Worm (Caenorhabditis elegans) whole organism, late embryonic: ENCODE measurements around the gene K10H10.7.

Source experiments
- C38D4.7 ChIP-seq: fragments of 200-800 bp; sonication (Bioruptor generic); optimal IDR thresholded peaks from 2 replicates; lab custom pipeline; 2018; ENCODE audit warnings: mild to moderate bottlenecking, missing genetic modification characterization, moderate library complexity, missing compliant biosample characterization
- F13H6.1 ChIP-seq: sonication (generic microtip); optimal IDR thresholded peaks from 2 replicates; lab custom pipeline; 2016; ENCODE audit warnings: missing genetic modification characterization, missing compliant biosample characterization
- K02D7.2 ChIP-seq: sonication (generic microtip); optimal IDR thresholded peaks from 2 replicates; lab custom pipeline; 2017; ENCODE audit warnings: mild to moderate bottlenecking, missing genetic modification characterization, missing compliant biosample characterization
- T23F11.4 ChIP-seq: fragments of 200-800 bp; sonication (Bioruptor generic); optimal IDR thresholded peaks from 2 replicates; lab custom pipeline; 2018; ENCODE audit warnings: mild to moderate bottlenecking, missing genetic modification characterization, missing compliant biosample characterization
- ahr-1 ChIP-seq: sonication (generic microtip); optimal IDR thresholded peaks from 2 replicates; lab custom pipeline; 2016; ENCODE audit warnings: missing genetic modification characterization, missing compliant biosample characterization
- ama-1 ChIP-seq: fragments of 150-350 bp; optimal IDR thresholded peaks from 2 replicates; lab custom pipeline; 2014
- ceh-14 ChIP-seq: sonication (generic microtip); optimal IDR thresholded peaks from 2 replicates; lab custom pipeline; 2016; ENCODE audit warnings: missing genotype, missing genetic modification characterization, missing compliant biosample characterization
- ceh-18 ChIP-seq: sonication (generic microtip); optimal IDR thresholded peaks from 2 replicates; lab custom pipeline; 2016; ENCODE audit warnings: missing genetic modification characterization, missing compliant biosample characterization
- ceh-22 ChIP-seq: sonication (generic microtip); optimal IDR thresholded peaks from 2 replicates; lab custom pipeline; 2017; ENCODE audit warnings: missing biosample characterization, missing genetic modification characterization
- ceh-30 ChIP-seq: fragments of 150-350 bp; optimal IDR thresholded peaks from 2 replicates; lab custom pipeline; 2014; ENCODE audit warnings: missing biosample characterization, missing genetic modification characterization
- ceh-31 ChIP-seq: sonication (generic microtip); optimal IDR thresholded peaks from 2 replicates; lab custom pipeline; 2016; ENCODE audit warnings: missing genetic modification characterization, missing compliant biosample characterization
- ceh-45 ChIP-seq: fragments of 200-800 bp; sonication (Bioruptor generic); IDR thresholded peaks from 2 replicates; pipeline ENCODE4 v1.3.6; 2022; ENCODE audit warnings: missing genetic modification reagents, missing genetic modification characterization, missing compliant biosample characterization
- ceh-6 ChIP-seq: fragments of 200-800 bp; sonication (Bioruptor generic); optimal IDR thresholded peaks from 2 replicates; lab custom pipeline; 2018; ENCODE audit warnings: mild to moderate bottlenecking, missing genetic modification characterization, missing compliant biosample characterization
- ceh-9 ChIP-seq: sonication (generic microtip); optimal IDR thresholded peaks from 2 replicates; lab custom pipeline; 2016; ENCODE audit warnings: mild to moderate bottlenecking, missing genetic modification characterization, inconsistent platforms, missing compliant biosample characterization
- che-1 ChIP-seq: sonication (generic microtip); optimal IDR thresholded peaks from 2 replicates; lab custom pipeline; 2016; ENCODE audit warnings: mild to moderate bottlenecking, missing genetic modification characterization, missing compliant biosample characterization
- dmd-4 ChIP-seq: sonication (generic microtip); optimal IDR thresholded peaks from 2 replicates; lab custom pipeline; 2016; ENCODE audit warnings: borderline replicate concordance, missing genetic modification characterization, missing compliant biosample characterization
- dve-1 ChIP-seq: sonication (generic microtip); optimal IDR thresholded peaks from 2 replicates; lab custom pipeline; 2017; ENCODE audit warnings: antibody characterized with exemption, mild to moderate bottlenecking, missing genetic modification characterization, missing compliant biosample characterization
- elt-2 ChIP-seq: sonication (generic microtip); optimal IDR thresholded peaks from 2 replicates; lab custom pipeline; 2016; ENCODE audit warnings: missing genetic modification reagents, missing genetic modification characterization, missing compliant biosample characterization
- ets-4 ChIP-seq: sonication (generic microtip); optimal IDR thresholded peaks from 2 replicates; lab custom pipeline; 2016; ENCODE audit warnings: missing genetic modification characterization, missing compliant biosample characterization
- eyg-1 ChIP-seq: sonication (generic microtip); optimal IDR thresholded peaks from 2 replicates; lab custom pipeline; 2016; ENCODE audit warnings: missing genotype, missing genetic modification characterization, missing compliant biosample characterization
- fkh-6 ChIP-seq: sonication (generic microtip); optimal IDR thresholded peaks from 2 replicates; lab custom pipeline; 2016; ENCODE audit warnings: missing genetic modification characterization, missing compliant biosample characterization
- hlh-13 ChIP-seq: fragments of 200-800 bp; sonication (Bioruptor generic); optimal IDR thresholded peaks from 2 replicates; lab custom pipeline; 2018; ENCODE audit warnings: mild to moderate bottlenecking, missing genetic modification characterization, missing compliant biosample characterization
- hlh-30 ChIP-seq: sonication (generic microtip); optimal IDR thresholded peaks from 2 replicates; lab custom pipeline; 2017; ENCODE audit warnings: antibody characterized with exemption, missing genetic modification characterization, missing compliant biosample characterization; ENCODE audit not compliant: insufficient read depth
- hlh-6 ChIP-seq: sonication (generic microtip); optimal IDR thresholded peaks from 2 replicates; lab custom pipeline; 2016; ENCODE audit warnings: missing genotype, missing genetic modification characterization, missing compliant biosample characterization
- lin-11 ChIP-seq: fragments of 200-800 bp; sonication (Bioruptor generic); optimal IDR thresholded peaks from 2 replicates; lab custom pipeline; 2018; ENCODE audit warnings: mild to moderate bottlenecking, missing genetic modification characterization, missing compliant biosample characterization
- madf-2 ChIP-seq: sonication (generic microtip); optimal IDR thresholded peaks from 2 replicates; lab custom pipeline; 2017; ENCODE audit warnings: missing genetic modification characterization, missing compliant biosample characterization
- mec-3 ChIP-seq: sonication (generic microtip); optimal IDR thresholded peaks from 2 replicates; lab custom pipeline; 2016; ENCODE audit warnings: borderline replicate concordance, missing genetic modification characterization, missing compliant biosample characterization
- pag-3 ChIP-seq: sonication (generic microtip); optimal IDR thresholded peaks from 2 replicates; lab custom pipeline; 2016; ENCODE audit warnings: missing compliant biosample characterization, missing genetic modification characterization, borderline replicate concordance
- pha-2 ChIP-seq: sonication (generic microtip); optimal IDR thresholded peaks from 2 replicates; lab custom pipeline; 2017; ENCODE audit warnings: mild to moderate bottlenecking, missing genetic modification characterization, missing compliant biosample characterization
- pha-4 ChIP-seq: fragments of 150-350 bp; optimal IDR thresholded peaks from 2 replicates; lab custom pipeline; 2018; ENCODE audit warnings: missing biosample characterization, missing genetic modification reagents, missing genetic modification characterization
- pqm-1 ChIP-seq: sonication (generic microtip); optimal IDR thresholded peaks from 2 replicates; lab custom pipeline; 2016; ENCODE audit warnings: missing genetic modification characterization, missing compliant biosample characterization
- pros-1 ChIP-seq: fragments of 150-350 bp; optimal IDR thresholded peaks from 2 replicates; lab custom pipeline; 2014; ENCODE audit warnings: missing biosample characterization, missing genetic modification reagents, missing genetic modification characterization
- ref-2 ChIP-seq: sonication (generic microtip); optimal IDR thresholded peaks from 2 replicates; lab custom pipeline; 2016; ENCODE audit warnings: missing genetic modification characterization, missing compliant biosample characterization
- unc-3 ChIP-seq, 2 experiments: fragments of 200-800 bp in 1 of 2; sonication (Bioruptor generic) in 1 of 2; sonication (generic microtip) in 1 of 2; conservative IDR thresholded peaks in 1 of 2; optimal IDR thresholded peaks in 1 of 2; 2 replicates each; pipeline versions ENCODE4 v1.3.6 to Lab custom; 2016 to 2022; ENCODE audit warnings: missing compliant biosample characterization in 2 of 2, missing genetic modification characterization in 2 of 2, missing genetic modification reagents in 1 of 2
- unc-42 ChIP-seq: sonication (generic microtip); optimal IDR thresholded peaks from 2 replicates; lab custom pipeline; 2016; ENCODE audit warnings: missing genotype, missing genetic modification characterization, missing compliant biosample characterization
- zip-5 ChIP-seq: sonication (generic microtip); optimal IDR thresholded peaks from 2 replicates; lab custom pipeline; 2016; ENCODE audit warnings: missing genetic modification characterization, missing compliant biosample characterization

Gene K10H10.7

DNA sequence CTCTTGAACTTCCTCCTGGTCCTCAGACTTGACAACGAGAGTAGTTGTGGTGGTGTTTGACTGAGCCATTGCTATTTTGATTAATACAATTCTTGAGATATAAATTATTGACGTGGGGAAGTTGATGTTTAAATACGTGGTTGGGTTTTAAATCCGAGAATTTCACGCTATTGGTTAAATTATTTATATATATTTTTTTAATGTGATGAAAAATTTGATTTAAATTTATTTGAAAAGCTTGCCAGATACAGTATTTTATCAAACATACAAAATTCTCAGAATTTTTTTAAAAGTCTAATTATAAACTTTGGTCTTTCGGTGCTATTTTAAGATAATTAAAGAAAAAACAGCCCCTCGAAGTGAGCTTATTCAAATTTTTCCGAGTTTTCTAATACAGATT is at the start of gene K10H10.7, which contains the start of gene K10H10.10:
TSS of gene K10H10.7 (minus strand) at position 101 of the 400 bp plus-strand sequence.
TSS of gene K10H10.10 (plus strand) at position 204 of the 400 bp plus-strand sequence.
- no peak for TF ChIP-seq dmd-4 (tag; lab: Kevin White, UChicago)
- TF ChIP-seq che-1, result no peak
- no peak for TF ChIP-seq hlh-6 (tag; lab: Kevin White, UChicago)
- TF ChIP-seq elt-2, result no peak
- no peak for TF ChIP-seq dve-1 (tag; lab: Kevin White, UChicago)
- TF ChIP-seq F13H6.1 (tag; lab: Kevin White, UChicago), result no peak
- no peak for TF ChIP-seq pha-4 (tag; lab: Kevin White, UChicago)
- TF ChIP-seq lin-11 (tag; lab: Kevin White, UChicago), result no peak
- no peak for TF ChIP-seq ceh-22 (tag; lab: Kevin White, UChicago)
- no peak for TF ChIP-seq ama-1
- no peak for TF ChIP-seq hlh-30 (tag; lab: Kevin White, UChicago)
- TF ChIP-seq hlh-13, result no peak
- no peak for TF ChIP-seq ref-2
- TF ChIP-seq ceh-6 (GFP tag; lab: Kevin White, UChicago), result no peak
- TF ChIP-seq pha-2 (tag; lab: Kevin White, UChicago), result no peak

ce11 chrII:14555019-14555418 is 47.6 kb upstream of the K10H10.7 start:
- no peak for TF ChIP-seq ceh-45 (GFP tag; lab: Robert Waterston, UW)
- TF ChIP-seq ceh-30 (tag; lab: Kevin White, UChicago), result no peak
- TF ChIP-seq ceh-31 (tag; lab: Kevin White, UChicago), result no peak
- TF ChIP-seq ceh-14 (tag; lab: Kevin White, UChicago), result no peak
- no peak for TF ChIP-seq pros-1
- TF ChIP-seq unc-3 (GFP tag; conservative IDR thresholded peaks at IDR 0.05; lab: Robert Waterston, UW), result no peak
- no peak for TF ChIP-seq unc-3 (tag; optimal IDR thresholded peaks at IDR 0.05; lab: Kevin White, UChicago)
- no peak for TF ChIP-seq fkh-6
- TF ChIP-seq, all 69 proteins: peak for 0

DNA sequence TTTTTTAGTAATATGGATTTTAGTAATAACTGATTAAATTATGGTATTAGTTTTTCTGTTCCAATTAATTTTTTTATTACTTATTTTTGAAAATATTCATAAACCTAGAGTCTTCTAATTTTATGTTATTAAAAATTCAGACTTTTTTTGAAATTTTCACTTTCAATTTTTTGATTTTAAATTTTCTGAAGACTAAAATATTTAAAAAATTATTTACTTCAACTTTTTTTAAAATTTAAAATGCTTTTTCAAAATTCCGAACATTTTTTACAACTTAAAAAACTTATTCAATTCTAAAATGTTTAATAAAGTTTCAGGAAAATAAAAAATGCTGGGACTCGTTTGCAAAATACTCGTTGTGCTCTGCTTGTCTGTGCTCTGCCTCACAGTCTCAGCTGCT is 43.1 kb upstream of the K10H10.7 start, which contains the start of gene nlp-41:
TSS of gene nlp-41 (plus strand) at position 301 of the 400 bp plus-strand sequence.
- no peak for TF ChIP-seq ets-4 (tag; lab: Kevin White, UChicago)
- no peak for TF ChIP-seq pag-3
- TF ChIP-seq C38D4.7, result no peak
- no peak for TF ChIP-seq hlh-6 (tag; lab: Kevin White, UChicago)
- no peak for TF ChIP-seq madf-2 (tag; lab: Kevin White, UChicago)
- TF ChIP-seq dmd-4 (tag; lab: Kevin White, UChicago), result no peak
- TF ChIP-seq pqm-1 (tag; lab: Kevin White, UChicago), result no peak
- TF ChIP-seq zip-5, result no peak
- TF ChIP-seq T23F11.4 (GFP tag; lab: Kevin White, UChicago), result no peak
- TF ChIP-seq ama-1, result no peak
- TF ChIP-seq eyg-1 (tag; lab: Kevin White, UChicago), result no peak

DNA sequence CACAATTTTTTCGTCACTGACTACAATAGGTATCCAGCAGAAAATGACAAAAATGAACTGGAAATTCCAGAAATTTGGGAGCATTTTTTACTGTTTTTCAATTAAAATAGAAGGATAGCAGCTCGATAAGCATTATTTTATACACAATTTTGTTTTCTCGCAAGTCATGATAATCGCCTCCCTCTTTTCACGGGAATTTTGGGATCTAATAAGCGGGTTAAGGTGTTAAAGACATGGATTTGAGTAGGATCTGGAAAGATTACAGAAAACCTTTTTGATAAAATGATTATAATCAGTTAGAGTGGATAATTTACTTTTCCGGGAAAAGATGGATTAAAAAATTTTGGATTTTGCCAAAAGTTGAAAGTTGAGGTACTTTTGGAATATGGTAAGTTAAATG is 41.2 kb upstream of the K10H10.7 start, which contains the start of gene gcy-29:
TSS of gene gcy-29 (minus strand) at position 101 of the 400 bp plus-strand sequence.
- TF ChIP-seq ceh-9 (tag; lab: Kevin White, UChicago), result no peak
- no peak for TF ChIP-seq ceh-18 (tag; lab: Kevin White, UChicago)
- TF ChIP-seq dmd-4 (tag; lab: Kevin White, UChicago), result no peak
- no peak for TF ChIP-seq mec-3 (tag; lab: Kevin White, UChicago)
- TF ChIP-seq ahr-1 (tag; lab: Kevin White, UChicago), result no peak
- TF ChIP-seq K02D7.2 (tag; lab: Kevin White, UChicago), result no peak
- TF ChIP-seq elt-2, result no peak
- no peak for TF ChIP-seq unc-42 (tag; lab: Kevin White, UChicago)
- no peak for TF ChIP-seq ceh-31 (tag; lab: Kevin White, UChicago)
- TF ChIP-seq, all 69 proteins: peak for 0
